Fruit fly (Drosophila melanogaster): ENCODE measurements around the gene CG1239.

DNA sequence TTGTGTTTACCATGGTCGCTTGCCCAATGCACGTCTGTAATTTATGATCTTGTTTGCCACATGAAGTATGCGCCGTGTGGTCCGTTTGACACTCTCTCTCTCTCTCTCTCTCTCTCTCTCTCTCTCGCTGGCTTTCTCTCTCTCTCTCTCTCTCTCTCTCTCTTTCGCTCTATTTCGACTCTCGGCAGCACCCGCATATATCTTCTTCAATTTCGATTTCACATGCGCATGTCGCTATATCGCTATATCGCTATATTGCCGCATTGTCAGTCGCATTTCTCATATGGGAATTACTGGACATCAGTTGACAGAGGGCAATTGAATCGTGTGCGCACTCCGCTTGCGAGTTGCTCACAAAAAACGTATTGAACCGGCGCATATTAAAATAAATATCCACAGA, 32.2 kb upstream of the CG1239 start:
- TF ChIP-seq CG9215 (GFP tag; IDR thresholded peaks at IDR 0.05) (no peak), Jarid2 (GFP tag; optimal IDR thresholded peaks at IDR 0.05) (no peak), CG18619 (GFP tag; optimal IDR thresholded peaks at IDR 0.05) (no peak), CG9817 (tag; optimal IDR thresholded peaks at IDR 0.05) (no peak), cwo (GFP tag; optimal IDR thresholded peaks at IDR 0.05) (no peak), slbo (GFP tag; IDR thresholded peaks at IDR 0.05) (no peak), CG2116 (GFP tag; optimal IDR thresholded peaks at IDR 0.05) (no peak)
